Fruit fly (Drosophila melanogaster) whole organism, adult: ENCODE measurements around the gene dock.

Experiments
- CG14711 ChIP-seq: fragments of 200-800 bp; sonication (Bioruptor generic); optimal IDR thresholded peaks from 2 replicates; lab custom pipeline; 2018; ENCODE audit warnings: missing biosample characterization, mild to moderate bottlenecking, missing genetic modification characterization, moderate library complexity
- CG1620 ChIP-seq: fragments of 200-800 bp; sonication (Bioruptor generic); optimal IDR thresholded peaks from 2 replicates; lab custom pipeline; 2016; ENCODE audit warnings: missing biosample characterization, missing genetic modification characterization
- Hr96 ChIP-seq: fragments of 200-800 bp; sonication (Bioruptor generic); optimal IDR thresholded peaks from 2 replicates; lab custom pipeline; 2016; ENCODE audit warnings: missing biosample characterization, missing genetic modification characterization
- bab1 ChIP-seq: fragments of 200-800 bp; sonication (Bioruptor generic); optimal IDR thresholded peaks from 3 replicates; lab custom pipeline; 2019; ENCODE audit warnings: missing biosample characterization, mild to moderate bottlenecking, missing genetic modification characterization, moderate library complexity
- kay ChIP-seq: fragments of 200-800 bp; sonication (Bioruptor generic); peaks from one replicate; lab custom pipeline; 2016; ENCODE audit warnings: missing biosample characterization, missing genetic modification characterization, borderline replicate concordance
- tj ChIP-seq: fragments of 200-800 bp; sonication (Bioruptor generic); optimal IDR thresholded peaks from 3 replicates; lab custom pipeline; 2017; ENCODE audit warnings: missing biosample characterization, mild to moderate bottlenecking, missing genetic modification characterization, moderate library complexity

- TF ChIP-seq kay (GFP tag; lab: Kevin White, UChicago) (no peak), CG14711 (tag; lab: Kevin White, UChicago) (no peak), tj (no peak), CG1620 (GFP tag; lab: Kevin White, UChicago) (no peak), Hr96 (no peak), bab1 (no peak)
These were observed 41.7 kb upstream of the dock start, which contains the start of gene CG3544 for dm6 chr2L:784036-784435.
